Fruit fly (Drosophila melanogaster) whole organism: ENCODE results near the gene sinah.

Experiments
- CG8478 ChIP-seq: fragments of >200 bp; optimal IDR thresholded peaks from 2 replicates; lab custom pipeline; 2018; ENCODE audit warnings: inconsistent platforms
- Dll ChIP-seq: fragments of >200 bp; optimal IDR thresholded peaks from 2 replicates; lab custom pipeline; 2017
- pan ChIP-seq: fragments of >200 bp; optimal IDR thresholded peaks from 2 replicates; lab custom pipeline; 2017
- usp ChIP-seq: fragments of >200 bp; optimal IDR thresholded peaks from 2 replicates; lab custom pipeline; 2017; ENCODE audit warnings: missing biosample characterization, missing genetic modification characterization, mixed read lengths

DNA sequence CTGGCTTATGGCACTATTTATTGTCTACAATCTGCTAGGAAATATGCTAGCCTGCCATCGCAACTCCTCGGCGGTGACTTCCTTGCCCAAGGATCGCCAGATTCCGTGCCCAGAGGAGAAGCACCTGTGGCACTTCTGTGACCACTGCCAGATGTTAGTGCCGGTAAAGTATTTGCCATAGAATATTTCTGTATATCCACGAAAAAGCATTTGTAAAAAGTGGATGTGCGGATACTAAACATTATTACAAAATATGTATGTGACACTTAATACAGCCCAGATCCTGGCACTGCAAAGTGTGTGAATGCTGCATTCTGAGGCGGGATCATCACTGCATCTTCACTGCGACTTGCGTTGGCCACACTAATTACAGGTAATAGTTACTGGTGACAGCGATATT is 2.0 kb downstream of the sinah start:
- TF ChIP-seq pan (lab: Kevin White, UChicago) (no peak), usp (GFP tag; lab: Kevin White, UChicago) (no peak), Dll (lab: Kevin White, UChicago) (no peak), CG8478 (lab: Kevin White, UChicago) (no peak)
